Fruit fly (Drosophila melanogaster): ENCODE results near the gene mRpS6.

mRpS6 gene

DNA sequence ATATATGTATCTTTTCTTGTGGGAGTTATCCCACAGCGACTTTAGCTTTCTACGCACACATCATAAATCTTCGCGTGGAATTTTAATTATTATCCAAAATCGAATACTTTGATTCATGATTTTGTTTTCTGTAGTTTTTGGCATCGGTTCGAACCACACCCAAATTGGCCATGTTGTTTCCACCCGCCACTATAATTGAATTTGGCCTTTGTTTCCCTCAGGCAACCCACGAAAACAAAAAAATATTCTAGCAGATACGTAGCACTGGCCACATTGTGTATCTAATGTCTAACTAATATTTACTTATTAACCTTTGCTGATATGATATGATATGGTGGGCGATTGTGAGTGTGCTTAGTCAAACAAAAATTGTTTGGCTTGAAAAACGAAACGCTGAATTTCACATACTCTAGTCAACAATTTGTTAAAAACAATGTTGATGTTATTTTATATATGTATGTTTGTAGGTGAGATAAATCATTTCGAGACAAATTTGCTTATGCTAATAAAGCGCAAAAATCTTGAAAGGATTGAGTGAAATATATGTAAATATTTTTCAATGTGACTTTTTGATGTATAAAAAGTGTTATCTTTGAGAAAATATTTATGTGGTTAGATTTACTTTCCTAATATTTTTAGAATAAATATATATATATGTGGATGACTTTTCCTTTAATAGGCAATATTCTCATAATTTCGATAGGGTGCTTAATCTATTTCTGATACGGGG is 9.3 kb upstream of the mRpS6 start (continued):
- TF ChIP-seq Doc3 (GFP tag; IDR thresholded peaks at IDR 0.05; ENCODE audit: partially characterized antibody), result no peak
- TF ChIP-seq CG4707 (GFP tag; optimal IDR thresholded peaks at IDR 0.05), result no peak
- peak; percentile 14 for TF ChIP-seq CG15269 (tag; optimal IDR thresholded peaks at IDR 0.05)
- peak; percentile 36 for TF ChIP-seq CG7839 (tag; optimal IDR thresholded peaks at IDR 0.05)
- peak in 1 of 3 experiments; percentile 51 for TF ChIP-seq lola (GFP tag; optimal IDR thresholded peaks at IDR 0.05)
- TF ChIP-seq Fer3 (tag; optimal IDR thresholded peaks at IDR 0.05), result peak; percentile 14
- TF ChIP-seq CG14710 (tag; optimal IDR thresholded peaks at IDR 0.05), result peak; percentile 34
- peak; percentile 28 for TF ChIP-seq Hr3 (GFP tag; optimal IDR thresholded peaks at IDR 0.05)
- TF ChIP-seq schlank (tag; optimal IDR thresholded peaks at IDR 0.05), result no peak
- TF ChIP-seq Sry-β (GFP tag; optimal IDR thresholded peaks at IDR 0.05), result no peak
- peak; percentile 12 for TF ChIP-seq Hand (GFP tag; optimal IDR thresholded peaks at IDR 0.05)
- no peak for TF ChIP-seq CG11247 (GFP tag; IDR thresholded peaks at IDR 0.05)
- no peak for TF ChIP-seq D19B (GFP tag; optimal IDR thresholded peaks at IDR 0.05)
- no peak for TF ChIP-seq nau (GFP tag; optimal IDR thresholded peaks at IDR 0.05)
- TF ChIP-seq Blimp-1 (GFP tag; optimal IDR thresholded peaks at IDR 0.05), result peak; percentile 41
- no peak for TF ChIP-seq sens-2 (GFP tag; IDR thresholded peaks at IDR 0.05)
- TF ChIP-seq Sry-δ (GFP tag; optimal IDR thresholded peaks at IDR 0.05), result no peak
- TF ChIP-seq pros (GFP tag; optimal IDR thresholded peaks at IDR 0.05), result no peak
- no peak for TF ChIP-seq CG11560 (tag; IDR thresholded peaks at IDR 0.05)
- TF ChIP-seq CG4404 (GFP tag; IDR thresholded peaks at IDR 0.05), result no peak
- no peak for TF ChIP-seq ERR (GFP tag; optimal IDR thresholded peaks at IDR 0.05)
- peak; percentile 28 for TF ChIP-seq Med (GFP tag)
- TF ChIP-seq Nf-YA (GFP tag; IDR thresholded peaks at IDR 0.05), result no peak
- TF ChIP-seq NFAT (GFP tag; IDR thresholded peaks at IDR 0.05), result no peak
- no peak for TF ChIP-seq Opbp (GFP tag; IDR thresholded peaks at IDR 0.05; ENCODE audit: partially characterized antibody)
- TF ChIP-seq twi (tag; optimal IDR thresholded peaks at IDR 0.05), result no peak
- TF ChIP-seq CG1233 (GFP tag; optimal IDR thresholded peaks at IDR 0.05), result no peak
- no peak for TF ChIP-seq dati (GFP tag; IDR thresholded peaks at IDR 0.05)
- peak; percentile 45 for TF ChIP-seq CG12391 (tag; optimal IDR thresholded peaks at IDR 0.05)
- TF ChIP-seq vvl (GFP tag; IDR thresholded peaks at IDR 0.05), result no peak
- TF ChIP-seq hbn (GFP tag; IDR thresholded peaks at IDR 0.05; ENCODE audit: partially characterized antibody), result no peak
- TF ChIP-seq CG1529 (GFP tag; optimal IDR thresholded peaks at IDR 0.05), result no peak
- no peak for TF ChIP-seq E2f1 (GFP tag; IDR thresholded peaks at IDR 0.05)
- no peak for TF ChIP-seq kah (GFP tag; optimal IDR thresholded peaks at IDR 0.05)
- TF ChIP-seq usp (GFP tag; optimal IDR thresholded peaks at IDR 0.05), result no peak
- TF ChIP-seq CG10147 (GFP tag; optimal IDR thresholded peaks at IDR 0.05), result peak; percentile 12
- no peak for TF ChIP-seq Awh (GFP tag; IDR thresholded peaks at IDR 0.05)
- TF ChIP-seq vfl (GFP tag; optimal IDR thresholded peaks at IDR 0.05), result no peak
- no peak for TF ChIP-seq tap (tag; optimal IDR thresholded peaks at IDR 0.05)
- TF ChIP-seq CG12155 (GFP tag; optimal IDR thresholded peaks at IDR 0.05), result no peak
- TF ChIP-seq gce (GFP tag; IDR thresholded peaks at IDR 0.05), result no peak
- peak; percentile 7 for TF ChIP-seq ATbp (GFP tag; optimal IDR thresholded peaks at IDR 0.05)
- TF ChIP-seq CG7786 (GFP tag; optimal IDR thresholded peaks at IDR 0.05), result no peak
- no peak for TF ChIP-seq CG11093 (GFP tag; IDR thresholded peaks at IDR 0.05)
- TF ChIP-seq Vsx1 (GFP tag; optimal IDR thresholded peaks at IDR 0.05), result peak; percentile 25
- TF ChIP-seq CG12236 (GFP tag; optimal IDR thresholded peaks at IDR 0.05), result no peak
- TF ChIP-seq shn (GFP tag; optimal IDR thresholded peaks at IDR 0.05), result no peak
- TF ChIP-seq CG11504 (tag; optimal IDR thresholded peaks at IDR 0.05), result peak; percentile 64
- no peak for TF ChIP-seq aop (GFP tag; IDR thresholded peaks at IDR 0.05)
- peak; percentile 80 for TF ChIP-seq sens (GFP tag)
